Worm (Caenorhabditis elegans) whole organism, young adult: ENCODE measurements around the gene atf-4.

Source experiments
- C17E4.6 ChIP-seq: fragments of 200-800 bp; sonication (Bioruptor generic); IDR thresholded peaks from 2 replicates; pipeline ENCODE4 v1.3.6; 2022; ENCODE audit warnings: missing genetic modification reagents, missing genetic modification characterization, missing compliant biosample characterization
- F10E7.11 ChIP-seq: sonication (generic microtip); optimal IDR thresholded peaks from 2 replicates; lab custom pipeline; 2017; ENCODE audit warnings: mild to moderate bottlenecking, missing genetic modification characterization, moderate library complexity, missing compliant biosample characterization
- F22D6.2 ChIP-seq: sonication (generic microtip); optimal IDR thresholded peaks from 2 replicates; lab custom pipeline; 2016; ENCODE audit warnings: mild to moderate bottlenecking, missing genetic modification characterization, missing compliant biosample characterization
- T07F8.4 ChIP-seq: sonication (generic microtip); optimal IDR thresholded peaks from 2 replicates; lab custom pipeline; 2016; ENCODE audit warnings: mild to moderate bottlenecking, missing genetic modification characterization, moderate library complexity, missing compliant biosample characterization
- T26A5.8 ChIP-seq: sonication (generic microtip); optimal IDR thresholded peaks from 2 replicates; lab custom pipeline; 2016; ENCODE audit warnings: missing genetic modification characterization, missing compliant biosample characterization
- Y53F4B.3 ChIP-seq: fragments of 200-800 bp; sonication (Bioruptor generic); IDR thresholded peaks from 2 replicates; pipeline ENCODE4 v1.3.6; 2022; ENCODE audit warnings: missing genetic modification reagents, missing genetic modification characterization, missing compliant biosample characterization
- Y53G8AR.9 ChIP-seq: fragments of 200-800 bp; sonication (Bioruptor generic); conservative IDR thresholded peaks from 2 replicates; pipeline ENCODE4 v1.3.6; 2022; ENCODE audit warnings: missing genetic modification reagents, missing genetic modification characterization, missing compliant biosample characterization
- Y67H2A.10 ChIP-seq: fragments of 200-800 bp; sonication (Bioruptor generic); conservative IDR thresholded peaks from 2 replicates; pipeline ENCODE4 v1.3.6; 2022; ENCODE audit warnings: missing genetic modification reagents, missing genetic modification characterization, missing compliant biosample characterization
- Y79H2A.3 ChIP-seq: fragments of 200-800 bp; sonication (Bioruptor generic); conservative IDR thresholded peaks from 2 replicates; pipeline ENCODE4 v1.3.6; 2022; ENCODE audit warnings: missing genetic modification reagents, missing genetic modification characterization, missing compliant biosample characterization
- akir-1 ChIP-seq: fragments of 200-800 bp; sonication (Bioruptor generic); optimal IDR thresholded peaks from 2 replicates; lab custom pipeline; 2018; ENCODE audit warnings: mild to moderate bottlenecking, missing genetic modification characterization, moderate library complexity, missing compliant biosample characterization
- ama-1 ChIP-seq, 3 experiments: fragments of 150-350 bp in 1 of 3; sonication (generic microtip) in 2 of 3; optimal IDR thresholded peaks; 2 replicates each; lab custom pipeline; 2014 to 2018; ENCODE audit warnings: missing biosample characterization in 2 of 3, missing genetic modification characterization in 2 of 3, missing genetic modification reagents in 2 of 3
- athp-1 ChIP-seq: sonication (generic microtip); optimal IDR thresholded peaks from 2 replicates; lab custom pipeline; 2017; ENCODE audit warnings: mild to moderate bottlenecking, missing genetic modification characterization, missing compliant biosample characterization
- attf-3 ChIP-seq: fragments of 200-800 bp; sonication (Bioruptor generic); conservative IDR thresholded peaks from 2 replicates; pipeline ENCODE4 v1.3.6; 2022; ENCODE audit warnings: missing genetic modification reagents, missing genetic modification characterization, missing compliant biosample characterization
- bed-2 ChIP-seq: fragments of 200-800 bp; sonication (Bioruptor generic); IDR thresholded peaks from 2 replicates; pipeline ENCODE4 v1.3.6; 2022; ENCODE audit warnings: missing genetic modification reagents, missing genetic modification characterization, missing compliant biosample characterization
- ceh-27 ChIP-seq: fragments of 200-800 bp; sonication (Bioruptor generic); optimal IDR thresholded peaks from 2 replicates; lab custom pipeline; 2018; ENCODE audit warnings: mild to moderate bottlenecking, missing genetic modification characterization, moderate library complexity, missing compliant biosample characterization
- ceh-58 ChIP-seq: fragments of 200-800 bp; sonication (Bioruptor generic); IDR thresholded peaks from 2 replicates; pipeline ENCODE4 v1.3.6; 2022; ENCODE audit warnings: missing genetic modification characterization, missing compliant biosample characterization
- chd-7 ChIP-seq: sonication (generic microtip); optimal IDR thresholded peaks from 2 replicates; lab custom pipeline; 2016; ENCODE audit warnings: mild to moderate bottlenecking, missing genetic modification characterization, moderate library complexity, missing compliant biosample characterization
- dox-1 ChIP-seq: fragments of 200-800 bp; sonication (Bioruptor generic); IDR thresholded peaks from 2 replicates; pipeline ENCODE4 v1.3.6; 2022; ENCODE audit warnings: missing genetic modification reagents, missing genetic modification characterization, missing compliant biosample characterization
- dpl-1 ChIP-seq: fragments of 150-350 bp; optimal IDR thresholded peaks from 2 replicates; lab custom pipeline; 2014; ENCODE audit warnings: missing biosample characterization, missing genetic modification reagents, missing genetic modification characterization
- efl-1 ChIP-seq: fragments of 150-350 bp; optimal IDR thresholded peaks from 2 replicates; lab custom pipeline; 2014; ENCODE audit warnings: missing biosample characterization, missing genetic modification reagents, missing genetic modification characterization
- egrh-3 ChIP-seq: fragments of 200-800 bp; sonication (Bioruptor generic); IDR thresholded peaks from 2 replicates; pipeline ENCODE4 v1.3.6; 2022; ENCODE audit warnings: missing genetic modification reagents, missing genetic modification characterization, missing compliant biosample characterization
- fkh-3 ChIP-seq: sonication (generic microtip); optimal IDR thresholded peaks from 2 replicates; lab custom pipeline; 2016; ENCODE audit warnings: mild to moderate bottlenecking, missing genetic modification characterization, missing compliant biosample characterization
- gei-17 ChIP-seq: fragments of 200-800 bp; sonication (Bioruptor generic); optimal IDR thresholded peaks from 2 replicates; lab custom pipeline; 2018; ENCODE audit warnings: mild to moderate bottlenecking, missing genetic modification characterization, missing compliant biosample characterization
- hlh-26 ChIP-seq: fragments of 200-800 bp; sonication (Bioruptor generic); conservative IDR thresholded peaks from 2 replicates; pipeline ENCODE4 v1.3.6; 2022; ENCODE audit warnings: missing genetic modification reagents, missing genetic modification characterization, missing compliant biosample characterization
- hmg-20 ChIP-seq: fragments of 200-800 bp; sonication (Bioruptor generic); IDR thresholded peaks from 2 replicates; pipeline ENCODE4 v1.3.6; 2022; ENCODE audit warnings: missing genetic modification reagents, missing genetic modification characterization, missing compliant biosample characterization
- hrde-1 ChIP-seq: sonication (generic microtip); optimal IDR thresholded peaks from 2 replicates; lab custom pipeline; 2016; ENCODE audit warnings: missing genetic modification characterization, mild to moderate bottlenecking, missing compliant biosample characterization, moderate library complexity, missing genotype, missing genetic modification reagents, borderline replicate concordance
- hsf-1 ChIP-seq: fragments of 200-800 bp; sonication (Bioruptor generic); IDR thresholded peaks from 2 replicates; pipeline ENCODE4 v1.3.6; 2022; ENCODE audit warnings: missing genetic modification reagents, missing genetic modification characterization, missing compliant biosample characterization
- lin-40 ChIP-seq: sonication (generic microtip); optimal IDR thresholded peaks from 2 replicates; lab custom pipeline; 2016; ENCODE audit warnings: missing genetic modification characterization, mild to moderate bottlenecking, missing compliant biosample characterization, missing genotype, missing genetic modification reagents
- lsl-1 ChIP-seq: fragments of 200-800 bp; sonication (Bioruptor generic); optimal IDR thresholded peaks from 2 replicates; lab custom pipeline; 2018; ENCODE audit warnings: mild to moderate bottlenecking, missing genetic modification characterization, moderate library complexity, missing compliant biosample characterization
- lsy-27 ChIP-seq: sonication (generic microtip); optimal IDR thresholded peaks from 2 replicates; lab custom pipeline; 2017; ENCODE audit warnings: missing genetic modification characterization, mild to moderate bottlenecking, missing compliant biosample characterization, antibody characterized with exemption, missing genotype, borderline replicate concordance; ENCODE audit not compliant: insufficient read depth
- madf-8 ChIP-seq: fragments of 200-800 bp; sonication (Bioruptor generic); conservative IDR thresholded peaks from 2 replicates; pipeline ENCODE4 v1.3.6; 2022; ENCODE audit warnings: missing genetic modification reagents, missing genetic modification characterization, missing compliant biosample characterization
- mcd-1 ChIP-seq: fragments of 200-800 bp; sonication (Bioruptor generic); IDR thresholded peaks from 2 replicates; pipeline ENCODE4 v1.3.6; 2022; ENCODE audit warnings: missing genetic modification reagents, missing genetic modification characterization, missing compliant biosample characterization
- mel-28 ChIP-seq: sonication (generic microtip); optimal IDR thresholded peaks from 2 replicates; lab custom pipeline; 2016; ENCODE audit warnings: borderline replicate concordance, mild to moderate bottlenecking, missing genetic modification characterization, missing compliant biosample characterization
- mes-4 ChIP-seq: sonication (generic microtip); optimal IDR thresholded peaks from 2 replicates; lab custom pipeline; 2016; ENCODE audit warnings: missing genotype, missing genetic modification characterization, missing compliant biosample characterization
- nfya-1 ChIP-seq: sonication (generic microtip); optimal IDR thresholded peaks from 2 replicates; lab custom pipeline; 2017; ENCODE audit warnings: antibody characterized with exemption, missing compliant biosample characterization, missing genetic modification characterization, borderline replicate concordance; ENCODE audit not compliant: insufficient read depth
- nhr-27 ChIP-seq: fragments of 200-800 bp; sonication (Bioruptor generic); optimal IDR thresholded peaks from 2 replicates; lab custom pipeline; 2018; ENCODE audit warnings: mild to moderate bottlenecking, missing genetic modification characterization, moderate library complexity, missing compliant biosample characterization
- rec-8 ChIP-seq, 2 experiments: sonication (generic microtip); optimal IDR thresholded peaks; 2 replicates each; lab custom pipeline; 2016; ENCODE audit warnings: mild to moderate bottlenecking in 2 of 2, missing genetic modification characterization in 2 of 2, missing genetic modification reagents in 2 of 2, missing genotype in 2 of 2, missing biosample characterization in 1 of 2, missing compliant biosample characterization in 1 of 2, moderate library complexity in 1 of 2
- snpc-1.1 ChIP-seq: sonication (generic microtip); optimal IDR thresholded peaks from 2 replicates; lab custom pipeline; 2017; ENCODE audit warnings: missing genetic modification characterization, mild to moderate bottlenecking, missing compliant biosample characterization, antibody characterized with exemption, moderate library complexity, missing genotype, missing genetic modification reagents; ENCODE audit not compliant: insufficient read depth
- somi-1 ChIP-seq: fragments of 200-800 bp; sonication (Bioruptor generic); optimal IDR thresholded peaks from 2 replicates; lab custom pipeline; 2018; ENCODE audit warnings: mild to moderate bottlenecking, missing genetic modification characterization, missing compliant biosample characterization
- sptf-2 ChIP-seq: fragments of 200-800 bp; sonication (Bioruptor generic); optimal IDR thresholded peaks from 2 replicates; lab custom pipeline; 2018; ENCODE audit warnings: mild to moderate bottlenecking, missing genetic modification characterization, missing compliant biosample characterization
- tbp1 ChIP-seq: fragments of 200-800 bp; sonication (Bioruptor generic); optimal IDR thresholded peaks from 2 replicates; lab custom pipeline; 2018; ENCODE audit warnings: mild to moderate bottlenecking, missing genetic modification characterization, missing compliant biosample characterization
- tlf-1 ChIP-seq: fragments of 200-800 bp; sonication (Bioruptor generic); optimal IDR thresholded peaks from 2 replicates; lab custom pipeline; 2018; ENCODE audit warnings: mild to moderate bottlenecking, missing genetic modification characterization, missing compliant biosample characterization
- unc-130 ChIP-seq: sonication (generic microtip); optimal IDR thresholded peaks from 2 replicates; lab custom pipeline; 2016; ENCODE audit warnings: missing genetic modification reagents, missing genetic modification characterization, missing compliant biosample characterization
- zfh-2 ChIP-seq: fragments of 200-800 bp; sonication (Bioruptor generic); conservative IDR thresholded peaks from 2 replicates; pipeline ENCODE4 v1.3.6; 2022; ENCODE audit warnings: missing genetic modification reagents, missing genetic modification characterization, missing compliant biosample characterization
- zim-3 ChIP-seq: sonication (generic microtip); optimal IDR thresholded peaks from 2 replicates; lab custom pipeline; 2017; ENCODE audit warnings: mild to moderate bottlenecking, missing genetic modification characterization, moderate library complexity, missing compliant biosample characterization
- ztf-18 ChIP-seq: sonication (generic microtip); optimal IDR thresholded peaks from 2 replicates; lab custom pipeline; 2016; ENCODE audit warnings: missing genotype, mild to moderate bottlenecking, missing genetic modification characterization, missing compliant biosample characterization
- ztf-22 ChIP-seq: fragments of 200-800 bp; sonication (Bioruptor generic); optimal IDR thresholded peaks from 2 replicates; lab custom pipeline; 2018; ENCODE audit warnings: mild to moderate bottlenecking, missing genetic modification characterization, moderate library complexity, missing compliant biosample characterization
- ztf-26 ChIP-seq: sonication (generic microtip); optimal IDR thresholded peaks from 2 replicates; lab custom pipeline; 2017; ENCODE audit warnings: missing genetic modification characterization, missing compliant biosample characterization

atf-4 gene

ce11 chrX:14813398-14813797, 2.8 kb upstream of the atf-4 start:
- TF ChIP-seq mel-28 (tag; lab: Kevin White, UChicago) (no peak), nfya-1 (tag; lab: Kevin White, UChicago) (no peak), sptf-2 (no peak), Y53G8AR.9 (GFP tag; lab: Robert Waterston, UW) (no peak), attf-3 (GFP tag; lab: Robert Waterston, UW) (no peak), dox-1 (GFP tag; lab: Robert Waterston, UW) (peak; percentile 43; the same call in 1 of the 2 replicates), ceh-27 (GFP tag; lab: Kevin White, UChicago) (peak; percentile 19), chd-7 (tag; lab: Kevin White, UChicago) (no peak), rec-8 (tag; optimal IDR thresholded peaks at IDR 0.05; lab: Kevin White, UChicago) (no peak), hlh-26 (GFP tag; lab: Robert Waterston, UW) (no peak), ztf-22 (GFP tag; lab: Kevin White, UChicago) (no peak), dpl-1 (GFP tag; lab: Kevin White, UChicago) (no peak), madf-8 (no peak), mcd-1 (GFP tag; lab: Robert Waterston, UW) (0 out of 2 replicates have a peak, but pooled peaks have one; percentile 16), athp-1 (tag; lab: Kevin White, UChicago) (no peak), hmg-20 (GFP tag; lab: Robert Waterston, UW) (no peak), lsy-27 (tag; lab: Kevin White, UChicago) (no peak), snpc-1.1 (no peak), F10E7.11 (tag; lab: Kevin White, UChicago) (no peak), F22D6.2 (tag; lab: Kevin White, UChicago) (peak; percentile 13), T07F8.4 (tag; lab: Kevin White, UChicago) (no peak), zim-3 (tag; lab: Kevin White, UChicago) (no peak), ztf-26 (tag; lab: Kevin White, UChicago) (no peak), fkh-3 (tag; lab: Kevin White, UChicago) (no peak), Y67H2A.10 (GFP tag; lab: Robert Waterston, UW) (no peak), gei-17 (peak; percentile 91), C17E4.6 (no peak), T26A5.8 (no peak), mes-4 (no peak), ztf-18 (no peak), Y79H2A.3 (GFP tag; lab: Robert Waterston, UW) (no peak), ceh-58 (GFP tag; lab: Robert Waterston, UW) (no peak), akir-1 (GFP tag; lab: Kevin White, UChicago) (no peak), efl-1 (GFP tag; lab: Kevin White, UChicago) (no peak), tbp1 (GFP tag; lab: Kevin White, UChicago) (peak; percentile 48), lsl-1 (GFP tag; lab: Kevin White, UChicago) (no peak), zfh-2 (GFP tag; lab: Robert Waterston, UW) (no peak), ama-1 (optimal IDR thresholded peaks at IDR 0.05; lab: Kevin White, UChicago) (no peak), ama-1 (GFP tag; optimal IDR thresholded peaks at IDR 0.05; lab: Kevin White, UChicago) (no peak), nhr-27 (tag; lab: Kevin White, UChicago) (no peak), hsf-1 (GFP tag; lab: Robert Waterston, UW) (no peak), egrh-3 (no peak), bed-2 (GFP tag; lab: Robert Waterston, UW) (no peak), unc-130 (GFP tag; lab: Kevin White, UChicago) (no peak), somi-1 (GFP tag; lab: Kevin White, UChicago) (peak; percentile 10), hrde-1 (tag; lab: Kevin White, UChicago) (no peak), lin-40 (tag; lab: Kevin White, UChicago) (peak; percentile 92), tlf-1 (GFP tag; lab: Kevin White, UChicago) (peak; percentile 36), Y53F4B.3 (GFP tag; lab: Robert Waterston, UW) (no peak)
